Fruit fly (Drosophila melanogaster) whole organism, embryonic: ENCODE results near the gene Nepl12.

Experiments
- Aef1 ChIP-seq: fragments of 200-800 bp; sonication (Bioruptor generic); IDR thresholded peaks from 3 replicates; pipeline ENCODE4 v1.3.6; 2022; ENCODE audit warnings: missing biosample characterization, missing genetic modification characterization
- B-H2 ChIP-seq: fragments of 200-800 bp; sonication (Bioruptor generic); optimal IDR thresholded peaks from 2 replicates; lab custom pipeline; 2018; ENCODE audit warnings: missing biosample characterization, mild to moderate bottlenecking, missing genetic modification characterization
- Blimp-1 ChIP-seq: fragments of 200-800 bp; sonication (Bioruptor generic); optimal IDR thresholded peaks from 3 replicates; lab custom pipeline; 2018; ENCODE audit warnings: missing biosample characterization, missing genetic modification characterization, mild to moderate bottlenecking, moderate library complexity, missing genetic modification reagents
- Bteb2 ChIP-seq: fragments of 200-800 bp; sonication (Bioruptor generic); optimal IDR thresholded peaks from 2 replicates; lab custom pipeline; 2016; ENCODE audit warnings: missing biosample characterization, missing genetic modification characterization
- CG11093 ChIP-seq: fragments of 200-800 bp; sonication (Bioruptor generic); IDR thresholded peaks from 3 replicates; pipeline ENCODE4 v1.3.6; 2022; ENCODE audit warnings: missing biosample characterization, missing genetic modification characterization
- CG12659 ChIP-seq: fragments of 200-800 bp; sonication (Bioruptor generic); optimal IDR thresholded peaks from 3 replicates; lab custom pipeline; 2017; ENCODE audit warnings: mild to moderate bottlenecking, missing biosample characterization, missing genetic modification reagents, missing genetic modification characterization
- CG12744 ChIP-seq: fragments of 200-800 bp; sonication (Bioruptor generic); optimal IDR thresholded peaks from 2 replicates; lab custom pipeline; 2016; ENCODE audit warnings: missing biosample characterization, missing genetic modification characterization
- CG15479 ChIP-seq: fragments of 200-800 bp; sonication (Bioruptor generic); optimal IDR thresholded peaks from 3 replicates; lab custom pipeline; 2019; ENCODE audit warnings: missing biosample characterization, mild to moderate bottlenecking, missing genetic modification characterization, moderate library complexity
- CG1602 ChIP-seq: fragments of 200-800 bp; sonication (Bioruptor generic); optimal IDR thresholded peaks from 3 replicates; lab custom pipeline; 2016; ENCODE audit warnings: missing biosample characterization, missing genetic modification characterization
- CG16779 ChIP-seq: fragments of 200-800 bp; sonication (Bioruptor generic); IDR thresholded peaks from 2 replicates; pipeline ENCODE4 v1.3.6; 2022; ENCODE audit warnings: missing biosample characterization, missing genetic modification characterization
- CG17829 ChIP-seq: fragments of 200-800 bp; optimal IDR thresholded peaks from 2 replicates; lab custom pipeline; 2019; ENCODE audit warnings: missing biosample characterization, mild to moderate bottlenecking, missing genetic modification characterization, moderate library complexity
- CG32772 ChIP-seq: fragments of 200-800 bp; sonication (Bioruptor generic); IDR thresholded peaks from 2 replicates; pipeline ENCODE4 v1.3.6; 2022; ENCODE audit warnings: missing biosample characterization, missing genetic modification characterization
- CG34224 ChIP-seq: fragments of 200-800 bp; sonication (Bioruptor generic); IDR thresholded peaks from 3 replicates; pipeline ENCODE4 v1.3.6; 2022; ENCODE audit warnings: missing biosample characterization, missing genetic modification characterization; ENCODE audit not compliant: partially characterized antibody
- CG4328 ChIP-seq: fragments of 200-800 bp; sonication (Bioruptor generic); optimal IDR thresholded peaks from 3 replicates; lab custom pipeline; 2017; ENCODE audit warnings: missing biosample characterization, missing genetic modification reagents, missing genetic modification characterization
- CG4617 ChIP-seq: fragments of 200-800 bp; sonication (Bioruptor generic); optimal IDR thresholded peaks from 3 replicates; lab custom pipeline; 2016; ENCODE audit warnings: missing biosample characterization, missing genetic modification characterization, borderline replicate concordance
- CG7271 ChIP-seq: fragments of 200-800 bp; sonication (Bioruptor generic); optimal IDR thresholded peaks from 2 replicates; lab custom pipeline; 2018; ENCODE audit warnings: missing biosample characterization, mild to moderate bottlenecking, missing genetic modification characterization, moderate library complexity
- CG8089 ChIP-seq: fragments of 200-800 bp; sonication (Bioruptor generic); optimal IDR thresholded peaks from 3 replicates; lab custom pipeline; 2016; ENCODE audit warnings: missing biosample characterization, missing genetic modification characterization
- CG8281 ChIP-seq: fragments of 200-800 bp; sonication (Bioruptor generic); optimal IDR thresholded peaks from 2 replicates; lab custom pipeline; 2018; ENCODE audit warnings: missing biosample characterization, mild to moderate bottlenecking, missing genetic modification characterization, moderate library complexity
- CG9797 ChIP-seq: fragments of 200-800 bp; sonication (Bioruptor generic); optimal IDR thresholded peaks from 3 replicates; lab custom pipeline; 2018; ENCODE audit warnings: missing biosample characterization, mild to moderate bottlenecking, missing genetic modification characterization
- CkIIα-i1 ChIP-seq: fragments of 200-800 bp; sonication (Bioruptor generic); IDR thresholded peaks from 2 replicates; pipeline ENCODE4 v1.3.6; 2022; ENCODE audit warnings: missing biosample characterization, missing genetic modification characterization
- D19B ChIP-seq: fragments of 200-800 bp; sonication (Bioruptor generic); optimal IDR thresholded peaks from 2 replicates; lab custom pipeline; 2017; ENCODE audit warnings: missing biosample characterization, mild to moderate bottlenecking, missing genetic modification characterization
- Dip2 ChIP-seq: fragments of 200-800 bp; sonication (Bioruptor generic); IDR thresholded peaks from 2 replicates; pipeline ENCODE4 v1.3.6; 2022; ENCODE audit warnings: missing biosample characterization, missing genetic modification characterization
- Ets97D ChIP-seq: fragments of 200-800 bp; sonication (Bioruptor generic); optimal IDR thresholded peaks from 3 replicates; lab custom pipeline; 2016; ENCODE audit warnings: missing biosample characterization, missing genetic modification characterization
- Fer3 ChIP-seq: fragments of 200-800 bp; sonication (Bioruptor generic); optimal IDR thresholded peaks from 2 replicates; lab custom pipeline; 2018; ENCODE audit warnings: missing biosample characterization, mild to moderate bottlenecking, missing genetic modification characterization, moderate library complexity
- Mes4 ChIP-seq: fragments of 200-800 bp; sonication (Bioruptor generic); optimal IDR thresholded peaks from 2 replicates; lab custom pipeline; 2016; ENCODE audit warnings: missing biosample characterization, missing genetic modification characterization
- Oli ChIP-seq: fragments of 200-800 bp; sonication (Bioruptor generic); optimal IDR thresholded peaks from 2 replicates; lab custom pipeline; 2018; ENCODE audit warnings: missing biosample characterization, mild to moderate bottlenecking, missing genetic modification characterization, moderate library complexity
- Rx ChIP-seq: fragments of 200-800 bp; sonication (Bioruptor generic); IDR thresholded peaks from 2 replicates; pipeline ENCODE4 v1.3.6; 2022; ENCODE audit warnings: missing biosample characterization, missing genetic modification characterization
- Scr ChIP-seq: fragments of 200-800 bp; sonication (Bioruptor generic); IDR thresholded peaks from 2 replicates; pipeline ENCODE4 v1.3.6; 2022; ENCODE audit warnings: missing biosample characterization, missing genetic modification characterization; ENCODE audit not compliant: partially characterized antibody
- ab ChIP-seq: fragments of 200-800 bp; sonication (Bioruptor generic); optimal IDR thresholded peaks from 2 replicates; lab custom pipeline; 2016; ENCODE audit warnings: missing biosample characterization, missing genetic modification characterization
- ato ChIP-seq: fragments of 200-800 bp; sonication (Bioruptor generic); IDR thresholded peaks from 2 replicates; pipeline ENCODE4 v1.3.6; 2022; ENCODE audit warnings: missing biosample characterization, missing genetic modification characterization; ENCODE audit not compliant: partially characterized antibody
- bsh ChIP-seq, 2 experiments: fragments of 200-800 bp; sonication (Bioruptor generic); optimal IDR thresholded peaks; 2 replicates each; lab custom pipeline; 2017 to 2018; ENCODE audit warnings: mild to moderate bottlenecking in 2 of 2, missing biosample characterization in 2 of 2, missing genetic modification characterization in 2 of 2, moderate library complexity in 1 of 2
- cwo ChIP-seq: fragments of 200-800 bp; sonication (Bioruptor generic); optimal IDR thresholded peaks from 3 replicates; lab custom pipeline; 2017; ENCODE audit warnings: missing biosample characterization, missing genetic modification characterization, mild to moderate bottlenecking, moderate library complexity, missing genetic modification reagents
- dimm ChIP-seq: fragments of 200-800 bp; sonication (Bioruptor generic); IDR thresholded peaks from 2 replicates; pipeline ENCODE4 v1.3.6; 2022; ENCODE audit warnings: missing biosample characterization, missing genetic modification characterization
- disco-r ChIP-seq: fragments of 200-800 bp; sonication (Bioruptor generic); optimal IDR thresholded peaks from 2 replicates; lab custom pipeline; 2016; ENCODE audit warnings: missing biosample characterization, missing genetic modification characterization
- emc ChIP-seq: fragments of 200-800 bp; sonication (Bioruptor generic); optimal IDR thresholded peaks from 2 replicates; lab custom pipeline; 2016; ENCODE audit warnings: missing biosample characterization, missing genetic modification characterization
- eve ChIP-seq, 2 experiments: fragments of >200 bp; optimal IDR thresholded peaks; 2 replicates each; lab custom pipeline; 2017; ENCODE audit warnings: missing biosample characterization in 2 of 2, missing genetic modification characterization in 2 of 2
- fd102C ChIP-seq: fragments of 200-800 bp; sonication (Bioruptor generic); optimal IDR thresholded peaks from 2 replicates; lab custom pipeline; 2018; ENCODE audit warnings: missing biosample characterization, mild to moderate bottlenecking, missing genetic modification characterization, moderate library complexity
- fru ChIP-seq: fragments of >200 bp; optimal IDR thresholded peaks from 2 replicates; lab custom pipeline; 2017
- gem ChIP-seq: fragments of 200-800 bp; sonication (Bioruptor generic); optimal IDR thresholded peaks from 2 replicates; lab custom pipeline; 2019; ENCODE audit warnings: missing biosample characterization, mild to moderate bottlenecking, missing genetic modification characterization, moderate library complexity
- gfzf ChIP-seq: fragments of 200-800 bp; sonication (Bioruptor generic); optimal IDR thresholded peaks from 2 replicates; lab custom pipeline; 2016; ENCODE audit warnings: missing biosample characterization, mild to moderate bottlenecking, missing genetic modification characterization, moderate library complexity
- hth ChIP-seq: fragments of >200 bp; optimal IDR thresholded peaks from 2 replicates; lab custom pipeline; 2017; ENCODE audit warnings: inconsistent platforms
- jigr1 ChIP-seq: fragments of 200-800 bp; sonication (Bioruptor generic); IDR thresholded peaks from 3 replicates; pipeline ENCODE4 v1.3.6; 2022; ENCODE audit warnings: missing biosample characterization, missing genetic modification characterization
- lmd ChIP-seq: fragments of 200-800 bp; sonication (Bioruptor generic); IDR thresholded peaks from 2 replicates; pipeline ENCODE4 v1.3.6; 2022; ENCODE audit warnings: missing biosample characterization, missing genetic modification characterization
- nmo ChIP-seq: fragments of 200-800 bp; sonication (Bioruptor generic); optimal IDR thresholded peaks from 2 replicates; lab custom pipeline; 2018; ENCODE audit warnings: missing biosample characterization, mild to moderate bottlenecking, missing genetic modification characterization, moderate library complexity
- odd ChIP-seq: fragments of 200-800 bp; sonication (Bioruptor generic); optimal IDR thresholded peaks from 2 replicates; lab custom pipeline; 2017; ENCODE audit warnings: missing biosample characterization, mild to moderate bottlenecking, missing genetic modification characterization
- pzg ChIP-seq: fragments of 200-800 bp; sonication (Bioruptor generic); optimal IDR thresholded peaks from 3 replicates; lab custom pipeline; 2018; ENCODE audit warnings: missing biosample characterization, mild to moderate bottlenecking, missing genetic modification characterization, moderate library complexity
- rib ChIP-seq: fragments of 200-800 bp; sonication (Bioruptor generic); IDR thresholded peaks from 2 replicates; pipeline ENCODE4 v1.3.6; 2022; ENCODE audit warnings: missing biosample characterization, missing genetic modification characterization
- seq ChIP-seq: fragments of 200-800 bp; sonication (Bioruptor generic); IDR thresholded peaks from 2 replicates; pipeline ENCODE4 v1.3.6; 2022; ENCODE audit warnings: missing biosample characterization, missing genetic modification characterization
- tio ChIP-seq: fragments of 200-800 bp; sonication (Bioruptor generic); optimal IDR thresholded peaks from 2 replicates; lab custom pipeline; 2017; ENCODE audit warnings: missing biosample characterization, missing genetic modification characterization, inconsistent platforms
- unc-4 ChIP-seq: fragments of 200-800 bp; sonication (Bioruptor generic); IDR thresholded peaks from 2 replicates; pipeline ENCODE4 v1.3.6; 2022; ENCODE audit warnings: missing biosample characterization, missing genetic modification characterization; ENCODE audit not compliant: partially characterized antibody
- wdn ChIP-seq: fragments of 200-800 bp; sonication (Bioruptor generic); IDR thresholded peaks from 2 replicates; pipeline ENCODE4 v1.3.6; 2022; ENCODE audit warnings: missing biosample characterization, missing genetic modification characterization
- zf30C ChIP-seq: fragments of 200-800 bp; sonication (Bioruptor generic); optimal IDR thresholded peaks from 3 replicates; lab custom pipeline; 2018; ENCODE audit warnings: missing biosample characterization, mild to moderate bottlenecking, missing genetic modification characterization

Gene Nepl12

DNA sequence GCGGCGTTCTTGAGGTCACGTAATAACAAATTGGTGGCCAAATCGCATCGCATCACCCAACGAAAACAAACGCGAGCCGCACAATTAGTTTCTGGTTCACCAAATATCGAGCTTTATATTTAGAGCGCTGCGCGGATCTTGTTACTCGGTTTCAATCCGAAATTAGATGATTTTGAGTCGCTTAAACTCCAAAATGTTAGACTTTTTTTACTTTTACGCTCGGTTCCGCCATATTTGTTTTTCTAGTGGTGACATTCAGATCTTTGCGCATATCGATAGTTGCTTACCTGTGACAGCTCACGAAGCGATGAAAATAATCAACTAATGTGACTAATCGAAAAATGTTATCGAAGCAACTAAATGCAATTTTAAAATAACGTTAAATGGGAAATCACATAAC lies 38.0 kb upstream of the Nepl12 start, which contains the start of gene Scm (continued):
- TF ChIP-seq fd102C (GFP tag; lab: Kevin White, UChicago) = no peak
- TF ChIP-seq CG12659 = peak; percentile 79
- TF ChIP-seq CG8089 = no peak
- no peak for TF ChIP-seq Rx (GFP tag; lab: Robert Waterston, UW)
- TF ChIP-seq Dip2 (GFP tag; lab: Robert Waterston, UW) = no peak
- peak; percentile 88 for TF ChIP-seq pzg (GFP tag; lab: Kevin White, UChicago)
- no peak for TF ChIP-seq Fer3 (tag; lab: Kevin White, UChicago)
- no peak for TF ChIP-seq fru (lab: Kevin White, UChicago)
- TF ChIP-seq Blimp-1 (GFP tag; lab: Kevin White, UChicago) = no peak
- no peak for TF ChIP-seq B-H2 (GFP tag; lab: Kevin White, UChicago)
- no peak for TF ChIP-seq Aef1 (GFP tag; lab: Robert Waterston, UW)
- TF ChIP-seq D19B (GFP tag; lab: Kevin White, UChicago) = no peak
- peak; percentile 20 for TF ChIP-seq CG9797 (GFP tag; lab: Kevin White, UChicago)
- TF ChIP-seq Mes4 (GFP tag; lab: Kevin White, UChicago) = no peak
- no peak for TF ChIP-seq bsh (GFP tag; optimal IDR thresholded peaks at IDR 0.05; lab: Kevin White, UChicago)
- TF ChIP-seq eve (GFP tag; optimal IDR thresholded peaks at IDR 0.05; lab: Kevin White, UChicago) = no peak
- no peak for TF ChIP-seq CG32772 (GFP tag; lab: Robert Waterston, UW)
- TF ChIP-seq Ets97D (GFP tag; lab: Kevin White, UChicago) = peak; percentile 92
- no peak for TF ChIP-seq zf30C (GFP tag; lab: Kevin White, UChicago)
- peak; percentile 92 for TF ChIP-seq unc-4
- TF ChIP-seq rib (GFP tag; lab: Robert Waterston, UW) = no peak
- peak; percentile 91 for TF ChIP-seq CG34224 (GFP tag; lab: Robert Waterston, UW)
- TF ChIP-seq dimm = no peak
- TF ChIP-seq Oli (tag; lab: Kevin White, UChicago) = no peak
- TF ChIP-seq CG8281 = no peak
- no peak for TF ChIP-seq gem (tag; lab: Kevin White, UChicago)
- no peak for TF ChIP-seq CkIIα-i1 (GFP tag; lab: Robert Waterston, UW)
- TF ChIP-seq tio = no peak
- no peak for TF ChIP-seq seq
- TF ChIP-seq wdn (GFP tag; lab: Robert Waterston, UW) = no peak
- TF ChIP-seq gfzf = peak; percentile 37
- TF ChIP-seq CG7271 (tag; lab: Kevin White, UChicago) = no peak
- TF ChIP-seq Scr (GFP tag; lab: Robert Waterston, UW) = peak; percentile 88
- TF ChIP-seq nmo (GFP tag; lab: Kevin White, UChicago) = peak; percentile 54
- TF ChIP-seq odd (GFP tag; lab: Kevin White, UChicago) = no peak
- TF ChIP-seq Bteb2 (GFP tag; lab: Kevin White, UChicago) = no peak
- no peak for TF ChIP-seq hth (lab: Kevin White, UChicago)
- no peak for TF ChIP-seq jigr1 (GFP tag; lab: Robert Waterston, UW)
- peak; percentile 89 for TF ChIP-seq ato (GFP tag; lab: Robert Waterston, UW)
- no peak for TF ChIP-seq disco-r (GFP tag; lab: Kevin White, UChicago)
- no peak for TF ChIP-seq lmd (GFP tag; lab: Robert Waterston, UW)
- no peak for TF ChIP-seq ab (GFP tag; lab: Kevin White, UChicago)
- TF ChIP-seq CG17829 (tag; lab: Kevin White, UChicago) = peak; percentile 50
- TF ChIP-seq CG4328 = no peak
- TF ChIP-seq cwo (GFP tag; lab: Kevin White, UChicago) = no peak
- no peak for TF ChIP-seq CG1602 (GFP tag; lab: Kevin White, UChicago)
- no peak for TF ChIP-seq CG16779 (GFP tag; lab: Robert Waterston, UW)
- no peak for TF ChIP-seq emc
- no peak for TF ChIP-seq CG11093 (GFP tag; lab: Robert Waterston, UW)
- TF ChIP-seq CG15479 (GFP tag; lab: Kevin White, UChicago) = no peak
- no peak for TF ChIP-seq CG12744
- peak; percentile 74 for TF ChIP-seq CG4617 (GFP tag; lab: Kevin White, UChicago)
